Fruit fly (Drosophila melanogaster): ENCODE data around the gene CG13924.

- TF ChIP-seq psq (optimal IDR thresholded peaks at IDR 0.05) (no peak), Myc (optimal IDR thresholded peaks at IDR 0.05) (no peak), Sin3A (optimal IDR thresholded peaks at IDR 0.05) (no peak), insv (optimal IDR thresholded peaks at IDR 0.05) (no peak), h (optimal IDR thresholded peaks at IDR 0.05) (no peak), ttk (optimal IDR thresholded peaks at IDR 0.05) (no peak)
These were observed 14.3 kb upstream of the CG13924 start, which contains the start of gene CNMa for dm6 chr3L:1855491-1855890.
